Fruit fly (Drosophila melanogaster) whole organism, pupa: ENCODE measurements around the gene CG5697.
A peak's percentile ranks its signal among the peaks of the same experiment; 100 is the strongest.

Experiments used
- CG10348 ChIP-seq: fragments of 200-800 bp; sonication (Bioruptor generic); IDR thresholded peaks from 2 replicates; pipeline ENCODE4 v1.3.6; 2022; ENCODE audit warnings: missing biosample characterization, missing genetic modification characterization
- CG12605 ChIP-seq: fragments of 200-800 bp; sonication (Bioruptor generic); IDR thresholded peaks from 2 replicates; pipeline ENCODE4 v1.3.6; 2022; ENCODE audit warnings: missing biosample characterization, missing genetic modification characterization
- CG13204 ChIP-seq: fragments of 200-800 bp; sonication (Bioruptor generic); optimal IDR thresholded peaks from 2 replicates; lab custom pipeline; 2018; ENCODE audit warnings: missing biosample characterization, mild to moderate bottlenecking, missing genetic modification characterization, moderate library complexity
- CG14655 ChIP-seq: fragments of 200-800 bp; sonication (Bioruptor generic); optimal IDR thresholded peaks from 3 replicates; lab custom pipeline; 2017; ENCODE audit warnings: mild to moderate bottlenecking, missing biosample characterization, missing genetic modification reagents, missing genetic modification characterization
- CG15710 ChIP-seq: fragments of 200-800 bp; sonication (Bioruptor generic); optimal IDR thresholded peaks from 2 replicates; lab custom pipeline; 2018; ENCODE audit warnings: missing biosample characterization, mild to moderate bottlenecking, missing genetic modification characterization, moderate library complexity
- CG17806 ChIP-seq: fragments of 200-800 bp; sonication (Bioruptor generic); optimal IDR thresholded peaks from 2 replicates; lab custom pipeline; 2018; ENCODE audit warnings: missing biosample characterization, mild to moderate bottlenecking, missing genetic modification characterization, moderate library complexity
- CG32121 ChIP-seq: fragments of 200-800 bp; sonication (Bioruptor generic); IDR thresholded peaks from 2 replicates; pipeline ENCODE4 v1.3.6; 2022; ENCODE audit warnings: missing biosample characterization, missing genetic modification characterization
- CG34367 ChIP-seq: fragments of 200-800 bp; sonication (Bioruptor generic); optimal IDR thresholded peaks from 2 replicates; lab custom pipeline; 2018; ENCODE audit warnings: missing biosample characterization, mild to moderate bottlenecking, missing genetic modification characterization
- CG4496 ChIP-seq: fragments of 200-800 bp; sonication (Bioruptor generic); IDR thresholded peaks from 3 replicates; pipeline ENCODE4 v1.3.6; 2022; ENCODE audit warnings: missing biosample characterization, missing genetic modification characterization
- CG8159 ChIP-seq: fragments of 200-800 bp; sonication (Bioruptor generic); optimal IDR thresholded peaks from 3 replicates; lab custom pipeline; 2018; ENCODE audit warnings: missing biosample characterization, mild to moderate bottlenecking, missing genetic modification characterization, moderate library complexity
- CG8301 ChIP-seq: fragments of 200-800 bp; sonication (Bioruptor generic); optimal IDR thresholded peaks from 2 replicates; lab custom pipeline; 2018; ENCODE audit warnings: missing biosample characterization, mild to moderate bottlenecking, missing genetic modification characterization
- CG9948 ChIP-seq: fragments of 200-800 bp; sonication (Bioruptor generic); optimal IDR thresholded peaks from 2 replicates; lab custom pipeline; 2018; ENCODE audit warnings: missing biosample characterization, mild to moderate bottlenecking, missing genetic modification characterization, moderate library complexity
- D1 ChIP-seq: fragments of 200-800 bp; sonication (Bioruptor generic); optimal IDR thresholded peaks from 2 replicates; lab custom pipeline; 2018; ENCODE audit warnings: missing biosample characterization, mild to moderate bottlenecking, missing genetic modification characterization, moderate library complexity
- EcR ChIP-seq: fragments of 200-800 bp; sonication (Bioruptor generic); optimal IDR thresholded peaks from 3 replicates; lab custom pipeline; 2019; ENCODE audit warnings: missing biosample characterization, missing genetic modification characterization, mild to moderate bottlenecking, moderate library complexity, missing genetic modification reagents
- Ets98B ChIP-seq: fragments of 200-800 bp; sonication (Bioruptor generic); IDR thresholded peaks from 2 replicates; pipeline ENCODE4 v1.3.6; 2022; ENCODE audit warnings: missing biosample characterization, missing genetic modification characterization
- Pif1A ChIP-seq: fragments of 200-800 bp; sonication (Bioruptor generic); optimal IDR thresholded peaks from 3 replicates; lab custom pipeline; 2016; ENCODE audit warnings: missing biosample characterization, missing genetic modification characterization
- Pif1B ChIP-seq: fragments of 200-800 bp; sonication (Bioruptor generic); optimal IDR thresholded peaks from 3 replicates; lab custom pipeline; 2016; ENCODE audit warnings: missing biosample characterization, missing genetic modification characterization
- Snoo ChIP-seq: fragments of 200-800 bp; sonication (Bioruptor generic); optimal IDR thresholded peaks from 3 replicates; lab custom pipeline; 2017; ENCODE audit warnings: missing biosample characterization, mild to moderate bottlenecking, missing genetic modification characterization, inconsistent platforms
- fd96Ca ChIP-seq: fragments of 200-800 bp; sonication (Bioruptor generic); IDR thresholded peaks from 3 replicates; pipeline ENCODE4 v1.3.6; 2022; ENCODE audit warnings: missing biosample characterization, missing genetic modification characterization
- gl ChIP-seq: fragments of 200-800 bp; sonication (Bioruptor generic); optimal IDR thresholded peaks from 2 replicates; lab custom pipeline; 2018; ENCODE audit warnings: missing biosample characterization, mild to moderate bottlenecking, missing genetic modification characterization
- rn ChIP-seq: fragments of 200-800 bp; sonication (Bioruptor generic); IDR thresholded peaks from 2 replicates; pipeline ENCODE4 v1.3.6; 2022; ENCODE audit warnings: missing biosample characterization, missing genetic modification characterization

Gene CG5697

DNA sequence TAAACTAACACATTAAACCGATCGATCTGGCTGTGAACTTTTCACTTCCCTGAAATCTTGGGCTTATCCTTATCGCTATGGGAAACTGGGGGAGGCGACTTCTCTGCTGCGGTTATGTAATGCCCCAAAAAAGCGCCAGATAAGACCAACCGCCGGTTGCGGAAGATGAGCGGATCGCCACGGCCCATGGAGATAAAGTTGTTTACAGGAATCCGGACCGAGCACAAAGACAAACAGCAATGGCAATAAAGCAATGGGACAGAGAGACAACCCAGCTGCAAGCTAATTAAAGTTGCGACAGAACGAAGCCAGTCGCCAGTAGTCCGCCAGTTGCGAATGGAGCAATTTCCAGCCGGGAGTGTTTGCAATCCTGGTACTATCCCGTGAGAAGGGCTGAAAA lies at the start of gene CG5697:
Gene CG5697 (plus strand): TSS at position 314 of the 400 bp plus-strand sequence.
- peak; percentile 1 for TF ChIP-seq Pif1A (GFP tag; lab: Kevin White, UChicago)
- TF ChIP-seq CG15710 (tag; lab: Kevin White, UChicago): no peak

DNA sequence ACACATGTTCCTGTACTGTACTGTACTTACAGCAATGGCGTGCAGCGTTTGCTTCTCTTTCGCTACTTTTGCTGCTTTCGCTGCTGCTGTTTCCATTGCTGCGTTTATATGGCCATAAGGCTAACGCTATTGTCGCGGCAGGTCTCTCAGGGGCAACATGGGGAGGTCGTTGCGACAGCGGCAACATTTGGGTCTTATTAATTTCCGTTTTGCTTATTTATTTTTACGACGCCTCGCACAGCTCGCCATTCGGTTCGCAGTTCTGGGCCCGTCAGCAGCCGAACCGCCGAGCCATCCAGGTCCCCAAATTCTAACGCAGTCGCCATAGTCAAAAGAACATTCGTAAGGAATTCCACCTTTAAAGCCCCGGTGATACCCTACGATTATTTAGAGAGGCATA lies 39.1 kb upstream of the CG5697 start:
- TF ChIP-seq CG14655 (GFP tag; lab: Kevin White, UChicago) (no peak), rn (no peak), CG9948 (tag; lab: Kevin White, UChicago) (no peak)
- TF ChIP-seq, all 21 proteins: peak for 0

DNA sequence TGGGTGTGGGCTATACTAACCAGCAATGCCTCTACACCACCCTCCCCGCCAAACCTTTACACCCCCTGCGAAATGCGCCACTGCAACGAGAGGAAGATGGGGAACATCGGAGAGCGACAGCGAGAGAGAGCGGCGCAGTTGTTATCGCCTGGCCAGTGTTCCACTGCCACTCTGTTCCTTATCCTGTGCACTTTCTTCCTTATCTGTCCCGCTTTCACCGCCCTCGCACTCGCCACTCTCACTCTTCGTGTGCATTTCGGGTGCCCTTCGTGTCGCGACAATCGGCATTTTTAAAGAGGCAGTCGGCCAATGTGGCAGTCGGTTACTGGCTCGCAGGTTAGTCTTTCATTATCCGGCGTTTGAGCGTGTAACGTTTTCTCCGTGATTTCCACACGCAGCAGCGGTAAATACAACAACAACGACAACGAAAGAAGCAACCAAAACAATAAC lies 37.9 kb upstream of the CG5697 start, which contains the start of gene Calx:
Gene Calx (plus strand): TSS at position 338 of the 450 bp plus-strand sequence.
- TF ChIP-seq Snoo (tag; lab: Kevin White, UChicago) (no peak), D1 (tag; lab: Kevin White, UChicago) (no peak), CG15710 (tag; lab: Kevin White, UChicago) (no peak), CG10348 (GFP tag; lab: Robert Waterston, UW) (no peak), CG32121 (no peak), CG12605 (GFP tag; lab: Robert Waterston, UW) (no peak), fd96Ca (GFP tag; lab: Robert Waterston, UW) (no peak), CG9948 (tag; lab: Kevin White, UChicago) (no peak)
- TF ChIP-seq, all 21 proteins: peak for 0

DNA sequence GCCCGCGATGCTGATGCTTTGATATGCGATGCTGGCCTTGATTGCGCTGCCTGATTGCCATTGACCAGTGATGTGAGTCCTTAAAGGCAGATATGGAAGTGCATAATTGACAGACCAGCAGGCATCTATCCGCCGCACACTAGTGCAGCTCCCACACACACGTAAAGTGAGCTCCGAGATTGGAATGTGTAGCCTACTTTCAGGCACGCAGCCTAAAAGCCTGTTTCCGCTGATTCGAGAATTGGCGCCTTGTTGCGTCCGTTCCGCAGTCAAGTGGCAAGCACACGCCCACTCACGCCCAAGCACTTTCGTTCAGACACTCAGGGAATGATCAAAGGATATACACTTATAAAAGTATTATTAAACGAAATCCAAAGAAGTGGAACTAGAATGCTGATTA lies 31.7 kb upstream of the CG5697 start:
- TF ChIP-seq CG17806 (no peak), rn (0 out of 2 replicates have a peak, but pooled peaks have one; percentile 6), fd96Ca (GFP tag; lab: Robert Waterston, UW) (0 out of 3 replicates have a peak, but pooled peaks have one; percentile 41)

DNA sequence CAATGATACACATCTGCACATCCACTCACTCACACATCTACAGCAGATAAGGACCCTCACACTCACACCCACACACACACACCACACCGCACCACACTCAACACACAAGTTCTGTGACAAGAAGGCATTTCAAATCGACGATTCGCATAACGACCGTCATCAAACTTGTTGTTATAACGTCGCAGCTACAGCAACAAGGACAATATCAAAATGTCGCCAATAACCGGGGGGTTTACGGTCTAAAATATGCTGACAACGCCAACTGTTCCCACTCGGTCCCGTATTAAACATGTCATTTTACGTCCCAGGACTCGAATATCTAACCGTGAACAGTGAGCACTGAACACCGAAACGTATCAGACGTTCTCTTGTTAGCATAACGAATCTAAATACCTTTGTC lies 30.8 kb upstream of the CG5697 start:
- TF ChIP-seq rn (no peak), Pif1B (GFP tag; lab: Kevin White, UChicago) (no peak), CG14655 (GFP tag; lab: Kevin White, UChicago) (no peak), CG17806 (no peak), Snoo (tag; lab: Kevin White, UChicago) (no peak), CG4496 (no peak), CG8301 (tag; lab: Kevin White, UChicago) (no peak), gl (tag; lab: Kevin White, UChicago) (no peak), D1 (tag; lab: Kevin White, UChicago) (no peak), CG13204 (no peak), EcR (no peak), fd96Ca (GFP tag; lab: Robert Waterston, UW) (no peak), CG32121 (no peak), CG12605 (GFP tag; lab: Robert Waterston, UW) (no peak), CG10348 (GFP tag; lab: Robert Waterston, UW) (no peak), Ets98B (GFP tag; lab: Robert Waterston, UW) (no peak)

DNA sequence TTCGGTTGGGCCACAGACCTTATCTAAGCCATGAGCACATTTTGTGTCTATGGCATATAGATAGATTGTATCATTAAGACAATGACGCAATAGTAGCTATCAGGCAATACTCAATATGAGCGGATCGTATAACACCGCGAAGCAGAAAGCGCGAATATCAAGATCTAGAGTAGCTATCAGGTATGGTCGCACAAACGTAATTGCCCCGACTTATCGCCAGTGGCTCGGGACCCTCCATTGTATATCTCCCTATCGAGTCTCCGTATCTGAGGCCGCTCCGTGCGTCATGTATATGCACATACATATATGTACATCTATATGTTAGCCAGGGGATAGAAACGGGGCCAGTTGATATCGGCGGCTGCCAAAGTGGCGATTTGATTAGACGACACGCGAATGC lies 30.2 kb upstream of the CG5697 start:
- TF ChIP-seq CG4496: no peak
- TF ChIP-seq, all 21 proteins: peak for 0

DNA sequence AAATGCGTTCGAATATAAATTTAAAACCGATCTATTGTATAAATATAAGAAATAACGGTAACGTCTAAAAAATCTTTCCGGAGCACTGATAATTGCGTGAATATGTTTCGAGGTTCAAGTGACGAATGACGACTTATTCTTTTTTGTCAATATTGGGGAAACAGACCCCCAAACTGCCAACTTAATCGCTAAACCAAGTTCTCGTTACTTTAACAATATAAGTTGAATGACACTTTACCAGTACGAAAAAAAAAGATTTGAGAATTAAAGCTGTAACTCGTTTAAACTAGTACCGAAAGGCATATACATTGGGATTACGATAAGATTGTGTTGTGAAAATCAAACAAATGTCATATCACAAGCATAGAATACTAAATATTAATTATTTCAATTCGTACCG lies 27.9 kb upstream of the CG5697 start, which contains the start of gene CG43446:
Gene CG43446 (minus strand): TSS at position 101 of the 400 bp plus-strand sequence.
- no peak for TF ChIP-seq CG8301 (tag; lab: Kevin White, UChicago)
- no peak for TF ChIP-seq gl (tag; lab: Kevin White, UChicago)
- no peak for TF ChIP-seq Ets98B (GFP tag; lab: Robert Waterston, UW)
- no peak for TF ChIP-seq CG4496
- no peak for TF ChIP-seq EcR
- no peak for TF ChIP-seq CG17806
- no peak for TF ChIP-seq Snoo (tag; lab: Kevin White, UChicago)
- no peak for TF ChIP-seq fd96Ca (GFP tag; lab: Robert Waterston, UW)
- TF ChIP-seq CG8159 (tag; lab: Kevin White, UChicago): no peak
- TF ChIP-seq D1 (tag; lab: Kevin White, UChicago): no peak
- TF ChIP-seq CG9948 (tag; lab: Kevin White, UChicago): no peak
- no peak for TF ChIP-seq CG12605 (GFP tag; lab: Robert Waterston, UW)
- no peak for TF ChIP-seq Pif1B (GFP tag; lab: Kevin White, UChicago)
- TF ChIP-seq CG34367 (tag; lab: Kevin White, UChicago): no peak
- no peak for TF ChIP-seq CG32121
- TF ChIP-seq Pif1A (GFP tag; lab: Kevin White, UChicago): no peak

DNA sequence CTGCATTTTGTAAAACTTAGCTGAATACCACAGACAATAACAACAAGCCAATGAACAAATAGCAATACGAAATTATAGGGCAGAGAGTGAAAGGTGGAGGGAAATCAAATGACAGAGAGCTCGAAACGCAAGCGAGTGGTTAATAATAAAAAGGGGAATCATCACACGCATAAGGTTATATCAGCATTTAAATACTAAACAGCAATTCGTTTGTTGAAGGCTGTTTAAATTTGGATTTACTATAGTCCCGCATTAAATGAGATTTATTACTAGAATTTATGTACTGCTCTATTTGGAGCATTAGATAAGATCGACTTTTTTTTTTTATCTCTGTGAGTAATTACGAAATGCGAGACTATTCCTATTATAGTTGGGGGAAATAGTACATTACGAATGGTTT lies 27.2 kb upstream of the CG5697 start:
- no peak for TF ChIP-seq CG32121
- no peak for TF ChIP-seq CG13204
- no peak for TF ChIP-seq CG10348 (GFP tag; lab: Robert Waterston, UW)
- TF ChIP-seq CG8159 (tag; lab: Kevin White, UChicago): no peak
- no peak for TF ChIP-seq CG12605 (GFP tag; lab: Robert Waterston, UW)
- no peak for TF ChIP-seq CG15710 (tag; lab: Kevin White, UChicago)
- TF ChIP-seq gl (tag; lab: Kevin White, UChicago): no peak
- TF ChIP-seq Pif1A (GFP tag; lab: Kevin White, UChicago): no peak
- no peak for TF ChIP-seq CG9948 (tag; lab: Kevin White, UChicago)
- TF ChIP-seq CG8301 (tag; lab: Kevin White, UChicago): no peak
- no peak for TF ChIP-seq CG4496
